Fruit fly (Drosophila melanogaster): ENCODE measurements around the gene orion.
A peak's percentile ranks its signal among the peaks of the same experiment; 100 is the strongest.

Gene orion

DNA sequence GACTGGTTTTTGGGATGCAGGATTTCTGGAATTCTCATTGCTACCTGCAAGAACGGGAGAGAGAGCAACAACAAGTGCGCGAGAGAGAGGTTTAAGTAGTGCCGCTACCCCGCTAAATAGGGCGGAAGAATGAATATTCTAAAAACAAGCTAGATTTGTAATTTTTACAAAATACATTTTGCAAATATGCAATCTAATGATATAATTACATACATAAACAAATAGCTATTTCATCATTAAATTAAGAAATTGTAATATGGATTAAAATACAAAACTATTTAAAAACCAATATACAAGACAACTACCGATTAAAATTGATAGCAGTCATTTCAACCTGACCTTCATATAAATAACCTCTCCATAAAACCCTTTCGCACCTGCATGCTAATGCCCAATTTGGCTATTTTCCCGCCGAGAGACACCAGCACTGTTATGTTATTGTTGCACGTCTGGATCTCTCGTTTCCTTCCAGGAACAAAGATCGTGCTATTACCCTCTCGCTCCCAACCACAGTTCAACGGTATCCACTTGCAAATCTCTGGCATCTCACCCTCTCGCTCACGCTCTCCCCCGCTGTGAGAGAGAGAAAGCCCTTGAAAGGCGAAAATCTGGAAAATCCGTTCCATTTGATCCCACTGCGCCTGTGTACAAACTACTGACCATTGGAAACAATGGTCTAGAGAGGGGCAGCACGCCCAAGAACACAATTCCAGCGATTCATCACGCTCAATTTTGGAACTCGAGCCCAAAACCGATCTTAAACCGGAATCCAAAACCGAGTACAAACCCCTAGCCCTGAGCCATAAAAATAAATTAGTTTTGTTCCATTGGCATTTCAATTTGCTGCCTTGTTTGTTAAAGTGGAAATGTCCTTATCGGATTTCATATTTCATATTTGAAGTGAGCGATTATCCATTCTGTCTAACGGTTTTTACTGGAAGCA, 54.8 kb downstream of the orion start, which contains the start of gene Nek2:
Nek2 (minus strand) TSS at position 51 of the 943 bp plus-strand sequence.
- peak; percentile 42 for TF ChIP-seq OdsH (GFP tag; optimal IDR thresholded peaks at IDR 0.05)
- TF ChIP-seq Myc (optimal IDR thresholded peaks at IDR 0.05): peak; percentile 76
- TF ChIP-seq fru (GFP tag; optimal IDR thresholded peaks at IDR 0.05): peak; percentile 15
- no peak for TF ChIP-seq Hr83 (GFP tag; optimal IDR thresholded peaks at IDR 0.05; ENCODE audit: poor library complexity, severe bottlenecking)
- TF ChIP-seq Sp1 (GFP tag; optimal IDR thresholded peaks at IDR 0.05): peak; percentile 49
- peak in 1 of 2 experiments; percentile 37 for TF ChIP-seq foxo (GFP tag; optimal IDR thresholded peaks at IDR 0.05)
- peak; percentile 24 for TF ChIP-seq h (GFP tag; optimal IDR thresholded peaks at IDR 0.05)
- TF ChIP-seq pan (optimal IDR thresholded peaks at IDR 0.05): no peak
- no peak for TF ChIP-seq Rel (GFP tag; optimal IDR thresholded peaks at IDR 0.05)
- TF ChIP-seq Rel (tag; optimal IDR thresholded peaks at IDR 0.05): no peak
- peak; percentile 51 for TF ChIP-seq HLH106 (tag; optimal IDR thresholded peaks at IDR 0.05)
- TF ChIP-seq dl (GFP tag; optimal IDR thresholded peaks at IDR 0.05; ENCODE audit: insufficient read depth in 1 of 2, partially characterized antibody in 2 of 2): peak; percentile 13 to 46
- TF ChIP-seq woc (GFP tag; optimal IDR thresholded peaks at IDR 0.05): peak; percentile 75
- TF ChIP-seq psq (GFP tag; optimal IDR thresholded peaks at IDR 0.05): peak; percentile 23
- no peak for TF ChIP-seq ey (GFP tag; optimal IDR thresholded peaks at IDR 0.05)

Measured in whole organism, wandering third instar larva.